Worm (Caenorhabditis elegans): ENCODE measurements around the gene T06A10.2.
"Not testable (repeated sequence)": the region's sequence is repeated elsewhere in the genome, so short reads cannot be mapped to it uniquely, and the experiment has no call there.

Gene T06A10.2

ce11 chrIV:16895288-16895687 is at the start of gene T06A10.2:
Gene T06A10.2, plus strand, starts transcription at chrIV:16895588.
- TF ChIP-seq unc-62 (GFP tag; optimal IDR thresholded peaks at IDR 0.05) = not testable (repeated sequence)

- TF ChIP-seq unc-62 (GFP tag; optimal IDR thresholded peaks at IDR 0.05) = no peak
Observed at ce11 chrIV:16854790-16855189, 40.6 kb upstream of the T06A10.2 start, which contains the start of gene map-2. Gene map-2, minus strand, starts transcription at chrIV:16854890.

- no peak for TF ChIP-seq unc-62 (GFP tag; optimal IDR thresholded peaks at IDR 0.05)
Observed at ce11 chrIV:16860702-16861101, 34.7 kb upstream of the T06A10.2 start.

DNA sequence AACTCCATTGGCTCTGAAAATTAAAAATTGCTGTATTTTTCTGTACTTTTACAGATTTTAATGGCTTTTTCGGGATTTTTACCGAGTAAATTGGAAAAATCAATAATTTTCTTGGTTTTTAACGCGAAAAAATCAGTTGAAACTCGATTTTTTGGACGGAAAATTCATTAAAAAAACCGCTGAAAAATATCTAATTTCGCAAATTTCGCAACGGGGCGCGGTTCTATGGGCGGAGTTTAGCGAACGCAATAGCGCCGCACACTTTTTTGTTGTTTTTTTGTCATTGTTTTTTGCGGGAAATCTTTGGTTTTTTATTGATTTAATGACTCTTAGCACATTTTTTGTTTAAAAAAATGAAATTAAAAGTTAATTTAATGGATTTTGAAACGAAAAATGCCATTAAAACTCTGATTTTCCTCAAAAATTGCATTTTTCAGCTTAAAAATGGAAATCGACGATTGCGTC is 31.9 kb upstream of the T06A10.2 start, which contains the start of the genes mel-46 and lsy-13:
TSS of gene mel-46 (minus strand) at position 51 of the 465 bp plus-strand sequence.
TSS of gene lsy-13 (plus strand) at position 440 of the 465 bp plus-strand sequence.
- no peak for TF ChIP-seq unc-62 (GFP tag; optimal IDR thresholded peaks at IDR 0.05)

DNA sequence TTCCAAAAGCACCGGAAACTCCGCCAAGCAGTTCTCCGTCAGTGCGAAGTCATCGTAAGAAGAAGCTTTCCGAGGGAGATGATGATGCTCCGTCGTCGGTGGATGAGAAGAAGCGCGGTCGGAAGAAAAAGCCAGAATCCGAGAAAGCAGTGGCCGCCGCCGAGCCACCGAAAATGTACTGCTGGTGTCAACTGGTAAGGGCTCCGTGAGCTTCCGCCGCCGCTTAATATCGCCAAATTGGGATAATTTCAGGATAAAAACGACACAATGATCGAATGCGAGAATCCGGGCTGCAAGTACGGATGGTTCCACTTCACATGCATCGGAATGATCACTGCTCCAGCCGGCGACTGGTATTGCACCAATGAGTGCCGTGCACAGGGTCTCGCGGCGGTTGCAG is 30.5 kb upstream of the T06A10.2 start:
- TF ChIP-seq unc-62 (GFP tag; optimal IDR thresholded peaks at IDR 0.05) = no peak

DNA sequence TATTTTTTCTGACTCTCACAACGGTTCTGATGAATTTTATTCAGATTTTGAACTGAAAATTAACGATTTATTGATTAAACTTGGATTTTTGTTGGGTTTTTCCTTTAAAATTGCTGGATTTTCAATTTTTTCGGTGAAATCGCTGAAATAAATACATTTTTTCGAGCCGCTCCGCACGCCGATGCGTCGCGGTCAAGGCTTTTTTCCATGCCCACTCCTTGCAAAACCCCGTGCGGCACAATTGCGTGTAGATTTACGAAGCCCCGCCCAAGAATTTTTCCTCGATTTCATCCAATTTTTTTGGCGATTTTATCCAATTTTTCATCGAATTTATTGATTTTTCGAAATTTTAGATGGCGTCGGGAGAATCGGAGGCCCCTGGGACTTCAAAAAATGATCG is 29.9 kb upstream of the T06A10.2 start, which contains the start of gene gtsf-1:
TSS of gene gtsf-1 (plus strand) at position 354 of the 400 bp plus-strand sequence.
- no peak for TF ChIP-seq unc-62 (GFP tag; optimal IDR thresholded peaks at IDR 0.05)

DNA sequence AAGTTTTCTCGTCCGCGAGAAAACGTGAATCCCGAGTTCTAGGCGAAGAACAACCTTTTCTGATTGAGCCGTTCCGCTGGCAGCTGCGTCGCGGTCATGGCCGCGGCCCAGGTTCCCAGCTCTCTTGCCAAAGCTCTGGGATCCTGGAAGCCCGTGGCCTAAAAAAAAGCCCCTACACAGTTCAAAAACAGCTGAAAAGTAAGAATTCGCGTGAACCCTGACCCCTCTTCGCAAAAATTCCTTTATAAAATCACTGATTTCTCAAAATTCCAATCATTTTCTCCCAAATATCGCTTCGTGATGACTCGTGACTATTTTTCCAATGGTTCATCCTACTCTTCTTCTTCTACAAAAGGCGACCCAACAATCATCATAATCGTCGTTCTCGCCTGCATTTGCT is 28.2 kb upstream of the T06A10.2 start, which contains the start of gene T06A10.107:
TSS of gene T06A10.107 (plus strand) at position 301 of the 400 bp plus-strand sequence.
- no peak for TF ChIP-seq unc-62 (GFP tag; optimal IDR thresholded peaks at IDR 0.05)

- no peak for TF ChIP-seq unc-62 (GFP tag; optimal IDR thresholded peaks at IDR 0.05)
Observed at ce11 chrIV:16868900-16869299, 26.5 kb upstream of the T06A10.2 start, which contains the start of gene T06A10.106. Gene T06A10.106, minus strand, starts transcription at chrIV:16869000.

- no peak for TF ChIP-seq unc-62 (GFP tag; optimal IDR thresholded peaks at IDR 0.05)
Observed at ce11 chrIV:16888580-16888979, 6.8 kb upstream of the T06A10.2 start.

DNA sequence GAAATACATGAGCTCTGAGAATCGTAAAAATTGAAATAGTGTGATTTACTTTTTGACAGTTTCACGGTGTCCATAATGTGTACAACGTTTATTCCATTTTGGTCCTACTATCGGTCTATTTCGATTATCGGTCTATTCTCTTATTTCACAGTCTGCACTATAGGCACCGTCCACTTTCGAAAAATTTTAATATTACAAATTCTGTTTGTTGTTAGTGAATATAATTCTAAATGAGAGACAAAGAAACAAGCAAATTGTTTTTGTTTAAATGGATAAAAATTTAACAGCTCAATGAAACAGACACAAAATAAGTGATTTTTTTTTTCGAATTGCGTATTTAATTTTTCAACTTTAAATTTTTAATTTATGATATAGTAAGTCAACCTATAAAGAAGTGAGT is 2.8 kb downstream of the T06A10.2 start:
- no peak for TF ChIP-seq unc-62 (GFP tag; optimal IDR thresholded peaks at IDR 0.05)

- TF ChIP-seq unc-62 (GFP tag; optimal IDR thresholded peaks at IDR 0.05) = no peak
Observed at ce11 chrIV:16915751-16916150, 20.4 kb downstream of the T06A10.2 start, which contains the start of gene Y116A8C.3. Gene Y116A8C.3, plus strand, starts transcription at chrIV:16916051.

ce11 chrIV:16917831-16918429 is 22.5 kb downstream of the T06A10.2 start, which contains the start of the genes Y116A8C.469 and Y116A8C.468:
Gene Y116A8C.469, minus strand, starts transcription at chrIV:16917931.
Gene Y116A8C.468, plus strand, starts transcription at chrIV:16918379.
- no peak for TF ChIP-seq unc-62 (GFP tag; optimal IDR thresholded peaks at IDR 0.05)

ce11 chrIV:16919212-16919775 is 23.9 kb downstream of the T06A10.2 start, which contains the start of the genes Y116A8C.470 and Y116A8C.463:
Gene Y116A8C.470, minus strand, starts transcription at chrIV:16919312.
Gene Y116A8C.463, plus strand, starts transcription at chrIV:16919725.
- no peak for TF ChIP-seq unc-62 (GFP tag; optimal IDR thresholded peaks at IDR 0.05)

- no peak for TF ChIP-seq unc-62 (GFP tag; optimal IDR thresholded peaks at IDR 0.05)
Observed at ce11 chrIV:16920041-16920440, 24.7 kb downstream of the T06A10.2 start, which contains the start of gene nep-23. Gene nep-23, plus strand, starts transcription at chrIV:16920341.

DNA sequence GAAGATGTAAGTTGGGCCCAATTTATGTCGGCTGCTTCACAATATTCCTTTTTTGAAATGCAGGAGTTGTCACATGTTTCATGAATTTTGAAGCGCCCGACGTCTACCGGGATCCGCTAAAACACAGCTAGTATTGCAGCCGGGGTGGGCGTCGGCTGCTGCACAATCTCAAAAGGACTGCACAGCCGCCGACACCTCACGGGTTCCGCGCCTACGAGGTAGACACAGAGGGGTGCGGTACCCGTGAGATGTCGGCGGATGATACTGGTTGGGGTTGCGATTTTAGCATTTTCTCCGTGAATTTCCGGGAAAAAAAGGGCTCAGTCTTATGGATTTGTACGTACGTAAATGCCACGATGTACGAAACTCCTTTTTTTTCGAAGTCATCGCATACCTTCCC is 26.6 kb downstream of the T06A10.2 start:
- no peak for TF ChIP-seq unc-62 (GFP tag; optimal IDR thresholded peaks at IDR 0.05)

- no peak for TF ChIP-seq unc-62 (GFP tag; optimal IDR thresholded peaks at IDR 0.05)
Observed at ce11 chrIV:16924092-16924491, 28.7 kb downstream of the T06A10.2 start, which contains the start of gene nep-24. Gene nep-24, plus strand, starts transcription at chrIV:16924392.
